Fruit fly (Drosophila melanogaster) whole organism, embryonic: ENCODE results near the gene CG6574.
A peak's percentile ranks its signal among the peaks of the same experiment; 100 is the strongest.

Experiments used
- Adf1 ChIP-seq: fragments of 200-800 bp; sonication (Bioruptor generic); IDR thresholded peaks from 2 replicates; pipeline ENCODE4 v1.3.6; 2022; ENCODE audit warnings: missing biosample characterization, missing genetic modification characterization
- Antp ChIP-seq: fragments of 200-800 bp; sonication (Bioruptor generic); optimal IDR thresholded peaks from 3 replicates; lab custom pipeline; 2016; ENCODE audit warnings: missing biosample characterization, missing genetic modification characterization
- CG10431 ChIP-seq: fragments of 200-800 bp; sonication (Bioruptor generic); optimal IDR thresholded peaks from 3 replicates; lab custom pipeline; 2018; ENCODE audit warnings: missing biosample characterization, mild to moderate bottlenecking, missing genetic modification characterization
- CG10565 ChIP-seq: fragments of 200-800 bp; sonication (Bioruptor generic); optimal IDR thresholded peaks from 3 replicates; lab custom pipeline; 2016; ENCODE audit warnings: missing biosample characterization, mild to moderate bottlenecking, missing genetic modification characterization
- CG12071 ChIP-seq: fragments of 200-800 bp; sonication (Bioruptor generic); optimal IDR thresholded peaks from 3 replicates; lab custom pipeline; 2018; ENCODE audit warnings: missing biosample characterization, mild to moderate bottlenecking, missing genetic modification characterization
- CG14860 ChIP-seq: fragments of 200-800 bp; sonication (Bioruptor generic); IDR thresholded peaks from 3 replicates; pipeline ENCODE4 v1.3.6; 2022; ENCODE audit warnings: missing biosample characterization, missing genetic modification characterization; ENCODE audit not compliant: partially characterized antibody
- CG15479 ChIP-seq: fragments of 200-800 bp; sonication (Bioruptor generic); optimal IDR thresholded peaks from 3 replicates; lab custom pipeline; 2019; ENCODE audit warnings: missing biosample characterization, mild to moderate bottlenecking, missing genetic modification characterization, moderate library complexity
- CG16779 ChIP-seq: fragments of 200-800 bp; sonication (Bioruptor generic); IDR thresholded peaks from 2 replicates; pipeline ENCODE4 v1.3.6; 2022; ENCODE audit warnings: missing biosample characterization, missing genetic modification characterization
- CG16815 ChIP-seq: fragments of 200-800 bp; sonication (Bioruptor generic); optimal IDR thresholded peaks from 3 replicates; lab custom pipeline; 2017; ENCODE audit warnings: missing biosample characterization, mild to moderate bottlenecking, missing genetic modification characterization
- CG17328 ChIP-seq: fragments of 200-800 bp; sonication (Bioruptor generic); IDR thresholded peaks from 2 replicates; pipeline ENCODE4 v1.3.6; 2022; ENCODE audit warnings: missing biosample characterization, missing genetic modification characterization
- CG2202 ChIP-seq: fragments of 200-800 bp; sonication (Bioruptor generic); optimal IDR thresholded peaks from 2 replicates; lab custom pipeline; 2018; ENCODE audit warnings: missing biosample characterization, mild to moderate bottlenecking, missing genetic modification characterization
- CG31224 ChIP-seq: fragments of 200-800 bp; sonication (Bioruptor generic); IDR thresholded peaks from 2 replicates; pipeline ENCODE4 v1.3.6; 2022; ENCODE audit warnings: missing biosample characterization, missing genetic modification characterization
- CG32532 ChIP-seq: fragments of 200-800 bp; sonication (Bioruptor generic); IDR thresholded peaks from 2 replicates; pipeline ENCODE4 v1.3.6; 2022; ENCODE audit warnings: missing biosample characterization, missing genetic modification characterization
- CG3726 ChIP-seq: fragments of 200-800 bp; sonication (Bioruptor generic); IDR thresholded peaks from 3 replicates; pipeline ENCODE4, ENCODE4 v1.3.6; 2022; ENCODE audit warnings: missing biosample characterization, missing genetic modification characterization
- CG4617 ChIP-seq: fragments of 200-800 bp; sonication (Bioruptor generic); optimal IDR thresholded peaks from 3 replicates; lab custom pipeline; 2016; ENCODE audit warnings: missing biosample characterization, missing genetic modification characterization, borderline replicate concordance
- CG6175 ChIP-seq: fragments of 200-800 bp; sonication (Bioruptor generic); IDR thresholded peaks from 3 replicates; pipeline ENCODE4 v1.3.6; 2022; ENCODE audit warnings: missing biosample characterization, missing genetic modification characterization
- CG6272 ChIP-seq: fragments of 200-800 bp; sonication (Bioruptor generic); IDR thresholded peaks from 2 replicates; pipeline ENCODE4 v1.3.6; 2022; ENCODE audit warnings: missing biosample characterization, missing genetic modification characterization
- CG6791 ChIP-seq: fragments of 200-800 bp; sonication (Bioruptor generic); IDR thresholded peaks from 3 replicates; pipeline ENCODE4 v1.3.6; 2022; ENCODE audit warnings: missing biosample characterization, missing genetic modification characterization; ENCODE audit not compliant: partially characterized antibody
- CG7372 ChIP-seq: fragments of 200-800 bp; sonication (Bioruptor generic); IDR thresholded peaks from 2 replicates; pipeline ENCODE4 v1.3.6; 2022; ENCODE audit warnings: missing biosample characterization, missing genetic modification characterization
- CG9437 ChIP-seq: fragments of 200-800 bp; sonication (Bioruptor generic); optimal IDR thresholded peaks from 2 replicates; lab custom pipeline; 2018; ENCODE audit warnings: missing biosample characterization, mild to moderate bottlenecking, missing genetic modification characterization
- CG9609 ChIP-seq: fragments of 200-800 bp; sonication (Bioruptor generic); optimal IDR thresholded peaks from 3 replicates; lab custom pipeline; 2016; ENCODE audit warnings: missing biosample characterization, missing genetic modification characterization
- CG9932 ChIP-seq: fragments of 200-800 bp; sonication (Bioruptor generic); IDR thresholded peaks from 2 replicates; pipeline ENCODE4 v1.3.6; 2022; ENCODE audit warnings: missing biosample characterization, missing genetic modification characterization
- D ChIP-seq, 2 experiments: fragments of 200-800 bp in 1 of 2; fragments of >200 bp in 1 of 2; sonication (Bioruptor generic) in 1 of 2; optimal IDR thresholded peaks; 2 replicates in 1 of 2; 3 replicates in 1 of 2; lab custom pipeline; 2017; ENCODE audit warnings: mild to moderate bottlenecking in 1 of 2, missing biosample characterization in 1 of 2, missing genetic modification characterization in 1 of 2, missing genetic modification reagents in 1 of 2
- ERR ChIP-seq: fragments of 200-800 bp; sonication (Bioruptor generic); optimal IDR thresholded peaks from 2 replicates; lab custom pipeline; 2016; ENCODE audit warnings: missing biosample characterization, missing genetic modification characterization
- GATAe ChIP-seq: fragments of 200-800 bp; sonication (Bioruptor generic); conservative IDR thresholded peaks from 2 replicates; pipeline ENCODE4 v1.3.6; 2022; ENCODE audit warnings: missing biosample characterization, missing genetic modification characterization
- H2.0 ChIP-seq: fragments of 200-800 bp; sonication (Bioruptor generic); IDR thresholded peaks from 2 replicates; pipeline ENCODE4 v1.3.6; 2022; ENCODE audit warnings: missing biosample characterization, missing genetic modification characterization
- HLH3B ChIP-seq: fragments of 200-800 bp; sonication (Bioruptor generic); IDR thresholded peaks from 2 replicates; pipeline ENCODE4 v1.3.6; 2022; ENCODE audit warnings: missing biosample characterization, missing genetic modification characterization
- NFAT ChIP-seq: fragments of 200-800 bp; sonication (Bioruptor generic); IDR thresholded peaks from 2 replicates; pipeline ENCODE4 v1.3.6; 2022; ENCODE audit warnings: missing biosample characterization, missing genetic modification characterization
- Oaz ChIP-seq: fragments of 200-800 bp; sonication (Bioruptor generic); IDR thresholded peaks from 2 replicates; pipeline ENCODE4 v1.3.6; 2022; ENCODE audit warnings: missing biosample characterization, missing genetic modification characterization
- PHDP ChIP-seq: fragments of 200-800 bp; sonication (Bioruptor generic); optimal IDR thresholded peaks from 3 replicates; lab custom pipeline; 2018; ENCODE audit warnings: missing biosample characterization, mild to moderate bottlenecking, missing genetic modification characterization, moderate library complexity
- Tbp ChIP-seq: fragments of >200 bp; optimal IDR thresholded peaks from 2 replicates; lab custom pipeline; 2018; ENCODE audit warnings: missing biosample characterization, missing genetic modification characterization
- abd-A ChIP-seq: fragments of 200-800 bp; sonication (Bioruptor generic); optimal IDR thresholded peaks from 3 replicates; lab custom pipeline; 2019; ENCODE audit warnings: missing biosample characterization, mild to moderate bottlenecking, missing genetic modification characterization, moderate library complexity
- en ChIP-seq: fragments of 200-800 bp; sonication (Bioruptor generic); optimal IDR thresholded peaks from 2 replicates; lab custom pipeline; 2016; ENCODE audit warnings: missing biosample characterization, missing genetic modification characterization
- gem ChIP-seq: fragments of 200-800 bp; sonication (Bioruptor generic); optimal IDR thresholded peaks from 2 replicates; lab custom pipeline; 2019; ENCODE audit warnings: missing biosample characterization, mild to moderate bottlenecking, missing genetic modification characterization, moderate library complexity
- gsb ChIP-seq: fragments of 200-800 bp; sonication (Bioruptor generic); IDR thresholded peaks from 2 replicates; pipeline ENCODE4 v1.3.6; 2022; ENCODE audit warnings: missing biosample characterization, missing genetic modification characterization
- ind ChIP-seq: fragments of 200-800 bp; sonication (Bioruptor generic); optimal IDR thresholded peaks from 3 replicates; lab custom pipeline; 2016; ENCODE audit warnings: missing biosample characterization, missing genetic modification characterization
- insv ChIP-seq, 2 experiments: fragments of 200-800 bp; sonication (Bioruptor generic); optimal IDR thresholded peaks; 3 replicates each; lab custom pipeline; 2016 to 2018; ENCODE audit warnings: missing biosample characterization in 2 of 2, missing genetic modification characterization in 2 of 2
- ken ChIP-seq: fragments of 200-800 bp; sonication (Bioruptor generic); IDR thresholded peaks from 3 replicates; pipeline ENCODE4 v1.3.6; 2022; ENCODE audit warnings: missing biosample characterization, missing genetic modification characterization
- klu ChIP-seq: fragments of 200-800 bp; sonication (Bioruptor generic); IDR thresholded peaks from 2 replicates; pipeline ENCODE4 v1.3.6; 2022; ENCODE audit warnings: missing biosample characterization, missing genetic modification characterization
- onecut ChIP-seq: fragments of 200-800 bp; sonication (Bioruptor generic); IDR thresholded peaks from 2 replicates; pipeline ENCODE4 v1.3.6; 2022; ENCODE audit warnings: missing biosample characterization, missing genetic modification characterization
- pan ChIP-seq, 4 experiments: fragments of >200 bp in 3 of 4; fragments of 200-800 bp in 1 of 4; sonication (Bioruptor generic) in 1 of 4; optimal IDR thresholded peaks in 3 of 4; IDR thresholded peaks in 1 of 4; 2 replicates each; pipeline versions ENCODE4 v1.3.6 to Lab custom; 2017 to 2022; ENCODE audit warnings: missing biosample characterization in 2 of 4, missing genetic modification characterization in 2 of 4, mixed read lengths in 1 of 4
- pb ChIP-seq: fragments of 200-800 bp; sonication (Bioruptor generic); optimal IDR thresholded peaks from 3 replicates; lab custom pipeline; 2016; ENCODE audit warnings: missing biosample characterization, missing genetic modification characterization
- pnt ChIP-seq: fragments of 200-800 bp; sonication (Bioruptor generic); optimal IDR thresholded peaks from 3 replicates; lab custom pipeline; 2016; ENCODE audit warnings: missing biosample characterization, missing genetic modification characterization
- sim ChIP-seq: fragments of 200-800 bp; sonication (Bioruptor generic); IDR thresholded peaks from 2 replicates; pipeline ENCODE4 v1.3.6; 2022; ENCODE audit warnings: missing biosample characterization, missing genetic modification characterization
- slbo ChIP-seq: fragments of 200-800 bp; sonication (Bioruptor generic); IDR thresholded peaks from 2 replicates; pipeline ENCODE4 v1.3.6; 2022; ENCODE audit warnings: missing biosample characterization, missing genetic modification characterization
- ttk ChIP-seq: fragments of 200-800 bp; sonication (Bioruptor generic); IDR thresholded peaks from 2 replicates; pipeline ENCODE4 v2.1.2; 2022; ENCODE audit warnings: missing biosample characterization, missing genetic modification characterization
- unc-4 ChIP-seq: fragments of 200-800 bp; sonication (Bioruptor generic); IDR thresholded peaks from 2 replicates; pipeline ENCODE4 v1.3.6; 2022; ENCODE audit warnings: missing biosample characterization, missing genetic modification characterization; ENCODE audit not compliant: partially characterized antibody
- unpg ChIP-seq: fragments of 200-800 bp; sonication (Bioruptor generic); optimal IDR thresholded peaks from 3 replicates; lab custom pipeline; 2018; ENCODE audit warnings: missing biosample characterization, mild to moderate bottlenecking, missing genetic modification characterization, moderate library complexity

CG6574 gene

DNA sequence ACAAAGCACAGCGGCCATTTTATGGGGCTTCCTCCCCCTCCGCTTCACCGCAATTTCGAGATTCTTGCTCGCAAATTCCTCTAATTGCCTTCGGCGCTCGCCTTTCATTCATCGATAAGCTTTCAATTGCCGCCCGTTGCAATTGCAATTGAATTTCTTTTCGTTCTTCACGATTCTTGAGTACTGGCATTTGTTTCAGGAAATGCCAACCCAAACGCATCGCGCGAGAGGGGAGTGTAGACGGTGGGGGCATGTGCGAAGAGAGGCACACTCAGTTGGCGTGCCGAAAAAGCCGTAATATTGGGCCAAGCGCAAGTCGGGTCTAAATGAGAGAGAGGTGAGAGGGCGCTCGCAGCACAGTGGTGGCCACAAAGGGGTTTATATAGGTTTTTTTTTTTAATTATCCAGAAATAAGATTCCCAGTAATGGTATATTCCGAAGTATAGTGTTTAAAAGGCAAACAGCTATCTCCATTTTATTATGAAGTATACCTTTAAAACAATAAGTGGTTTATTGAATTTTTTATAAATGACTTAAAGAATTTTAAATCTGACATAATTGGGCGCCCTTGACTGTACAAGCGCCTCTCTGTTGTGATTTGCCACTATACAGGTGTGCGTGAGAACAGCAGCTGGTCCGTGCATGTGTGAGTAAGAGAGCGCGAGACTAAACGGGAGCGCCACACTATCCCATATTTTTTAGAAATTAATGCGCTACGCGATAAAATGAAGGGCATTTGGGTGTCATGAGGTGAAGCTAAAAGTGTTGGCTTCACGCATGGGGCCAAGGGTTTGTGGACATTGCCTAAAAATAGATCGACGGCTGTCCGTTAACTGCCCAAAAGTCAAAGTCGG lies 23.9 kb upstream of the CG6574 start (continued):
- TF ChIP-seq Oaz (GFP tag; lab: Robert Waterston, UW) (peak; percentile 79), PHDP (tag; lab: Kevin White, UChicago) (peak; percentile 95), CG17328 (GFP tag; lab: Robert Waterston, UW) (peak; percentile 77), gsb (peak; percentile 77; the same call in 1 of the 2 replicates), pnt (GFP tag; lab: Kevin White, UChicago) (peak; percentile 66), CG32532 (GFP tag; lab: Robert Waterston, UW) (peak; percentile 94), CG15479 (GFP tag; lab: Kevin White, UChicago) (no peak), CG9609 (peak; percentile 70), Tbp (GFP tag; lab: Kevin White, UChicago) (no peak), CG9932 (peak; percentile 94), pan (optimal IDR thresholded peaks at IDR 0.05; lab: Kevin White, UChicago) (no peak), pan (GFP tag; optimal IDR thresholded peaks at IDR 0.05 in 1 of 2, IDR thresholded peaks at IDR 0.05 in 1 of 2) (peak in 1 of 2 experiments; percentile 82), CG6272 (GFP tag; lab: Robert Waterston, UW) (peak; percentile 82), pb (GFP tag; lab: Kevin White, UChicago) (peak; percentile 67), CG14860 (GFP tag; lab: Robert Waterston, UW) (no peak), CG16779 (GFP tag; lab: Robert Waterston, UW) (0 out of 2 replicates have a peak, but pooled peaks have one; percentile 8), onecut (GFP tag; lab: Robert Waterston, UW) (peak; percentile 85), CG6175 (GFP tag; lab: Robert Waterston, UW) (no peak; the same call in 2 of the 3 replicates), klu (GFP tag; lab: Robert Waterston, UW) (peak; percentile 77; the same call in 1 of the 2 replicates), ind (GFP tag; lab: Kevin White, UChicago) (peak; percentile 77), insv (GFP tag; optimal IDR thresholded peaks at IDR 0.05; lab: Kevin White, UChicago) (peak in 1 of 2 experiments; percentile 71), CG3726 (GFP tag; lab: Robert Waterston, UW) (peak; percentile 66; the same call in 2 of the 3 replicates), CG12071 (peak; percentile 66), CG10565 (GFP tag; lab: Kevin White, UChicago) (peak; percentile 54), D (optimal IDR thresholded peaks at IDR 0.05; lab: Kevin White, UChicago) (no peak), D (GFP tag; optimal IDR thresholded peaks at IDR 0.05; lab: Kevin White, UChicago) (peak; percentile 81), Antp (GFP tag; lab: Kevin White, UChicago) (peak; percentile 74), en (GFP tag; lab: Kevin White, UChicago) (peak; percentile 74), CG31224 (GFP tag; lab: Robert Waterston, UW) (peak; percentile 84), CG7372 (GFP tag; lab: Robert Waterston, UW) (peak; percentile 84), CG2202 (peak; percentile 62), slbo (GFP tag; lab: Robert Waterston, UW) (peak; percentile 90), CG10431 (peak; percentile 49), sim (GFP tag; lab: Robert Waterston, UW) (no peak), GATAe (GFP tag; lab: Robert Waterston, UW) (peak; percentile 69), CG16815 (GFP tag; lab: Kevin White, UChicago) (peak; percentile 85), CG6791 (no peak), unc-4 (GFP tag; lab: Robert Waterston, UW) (0 out of 2 replicates have a peak, but pooled peaks have one; percentile 35), NFAT (GFP tag; lab: Robert Waterston, UW) (peak; percentile 73), ken (GFP tag; lab: Robert Waterston, UW) (peak; percentile 43; the same call in 1 of the 3 replicates), abd-A (peak; percentile 86), Adf1 (GFP tag; lab: Robert Waterston, UW) (peak; percentile 74), HLH3B (GFP tag; lab: Robert Waterston, UW) (peak; percentile 90), CG4617 (peak; percentile 36), unpg (GFP tag; lab: Kevin White, UChicago) (peak; percentile 94), ERR (peak; percentile 78), gem (tag; lab: Kevin White, UChicago) (peak; percentile 94), CG9437 (peak; percentile 85), H2.0 (GFP tag; lab: Robert Waterston, UW) (peak; percentile 72), ttk (peak; percentile 84)
